Fruit fly (Drosophila melanogaster): Measurements from ENCODE around the gene CG11980.

CG11980 gene

DNA sequence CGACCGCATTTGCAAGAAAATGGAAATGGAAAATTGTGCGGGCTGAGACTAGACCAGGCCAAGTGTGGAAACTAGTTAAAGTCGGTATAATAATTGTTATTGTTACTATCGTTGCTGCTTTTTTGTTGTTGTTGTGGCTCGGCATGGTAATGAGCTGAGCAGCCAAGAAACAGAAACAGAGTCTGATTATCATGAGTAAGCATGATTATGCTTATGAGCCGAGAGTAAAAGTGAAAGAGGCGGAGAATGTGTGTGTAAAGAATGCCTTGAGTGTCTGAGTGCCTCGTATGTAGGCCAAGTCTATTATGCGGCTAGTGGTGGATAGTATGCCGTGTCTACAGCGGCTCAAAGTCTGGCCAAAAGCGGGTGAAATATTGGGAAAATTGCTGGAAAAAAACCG lies 33.1 kb upstream of the CG11980 start:
- TF ChIP-seq noc (tag; optimal IDR thresholded peaks at IDR 0.05) = no peak

DNA sequence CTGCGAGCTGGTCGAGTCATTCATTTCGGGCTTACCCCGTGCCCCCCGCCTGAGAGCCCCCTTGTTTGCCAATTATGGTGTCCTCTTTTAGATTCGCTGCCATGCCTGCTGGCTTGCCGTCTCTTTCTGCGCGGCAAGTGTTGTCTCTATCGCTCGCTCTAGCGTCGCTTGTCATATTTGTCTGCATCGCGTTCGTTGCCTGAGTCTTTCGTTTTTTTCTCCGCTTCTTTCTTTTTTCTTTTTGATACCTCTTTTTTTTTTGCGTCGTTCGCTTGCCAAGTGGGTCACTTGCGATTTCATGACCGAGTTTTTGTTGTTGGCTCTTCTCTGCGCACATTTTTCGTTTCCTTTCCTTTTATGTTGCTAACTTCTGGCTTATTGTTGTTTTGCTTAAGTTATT lies 32.0 kb upstream of the CG11980 start:
- no peak for TF ChIP-seq noc (tag; optimal IDR thresholded peaks at IDR 0.05)

- TF ChIP-seq noc (tag; optimal IDR thresholded peaks at IDR 0.05) = no peak
Observed at dm6 chr3R:8976073-8976593, 27.7 kb upstream of the CG11980 start.

DNA sequence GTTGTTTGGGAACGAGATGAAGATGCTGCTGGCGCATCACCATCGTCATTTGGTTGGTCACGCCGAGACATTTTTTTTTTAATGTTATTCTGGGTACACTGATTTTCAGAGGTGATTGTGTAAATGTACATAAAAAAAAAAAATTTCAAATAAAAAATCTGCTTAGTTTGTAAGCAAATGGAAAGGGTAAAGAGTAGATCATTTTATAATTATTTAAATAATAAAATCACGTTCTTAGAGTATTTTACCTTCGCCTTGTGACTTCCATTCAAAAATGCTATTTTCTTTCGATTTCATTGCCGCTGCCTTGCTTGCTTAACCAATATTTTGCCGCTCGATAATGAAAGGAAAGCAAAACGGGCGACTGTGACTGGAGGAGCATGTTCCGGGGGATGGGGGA lies 25.0 kb upstream of the CG11980 start:
- TF ChIP-seq noc (tag; optimal IDR thresholded peaks at IDR 0.05) = no peak

- peak; percentile 40 for TF ChIP-seq noc (tag; optimal IDR thresholded peaks at IDR 0.05)
Observed at dm6 chr3R:8979850-8980775, 23.7 kb upstream of the CG11980 start.

- TF ChIP-seq noc (tag; optimal IDR thresholded peaks at IDR 0.05) = peak; percentile 40
Observed at dm6 chr3R:8980776-8981165, 23.0 kb upstream of the CG11980 start, which contains the start of gene CAHbeta. CAHbeta (plus strand) TSS chr3R:8980860.

DNA sequence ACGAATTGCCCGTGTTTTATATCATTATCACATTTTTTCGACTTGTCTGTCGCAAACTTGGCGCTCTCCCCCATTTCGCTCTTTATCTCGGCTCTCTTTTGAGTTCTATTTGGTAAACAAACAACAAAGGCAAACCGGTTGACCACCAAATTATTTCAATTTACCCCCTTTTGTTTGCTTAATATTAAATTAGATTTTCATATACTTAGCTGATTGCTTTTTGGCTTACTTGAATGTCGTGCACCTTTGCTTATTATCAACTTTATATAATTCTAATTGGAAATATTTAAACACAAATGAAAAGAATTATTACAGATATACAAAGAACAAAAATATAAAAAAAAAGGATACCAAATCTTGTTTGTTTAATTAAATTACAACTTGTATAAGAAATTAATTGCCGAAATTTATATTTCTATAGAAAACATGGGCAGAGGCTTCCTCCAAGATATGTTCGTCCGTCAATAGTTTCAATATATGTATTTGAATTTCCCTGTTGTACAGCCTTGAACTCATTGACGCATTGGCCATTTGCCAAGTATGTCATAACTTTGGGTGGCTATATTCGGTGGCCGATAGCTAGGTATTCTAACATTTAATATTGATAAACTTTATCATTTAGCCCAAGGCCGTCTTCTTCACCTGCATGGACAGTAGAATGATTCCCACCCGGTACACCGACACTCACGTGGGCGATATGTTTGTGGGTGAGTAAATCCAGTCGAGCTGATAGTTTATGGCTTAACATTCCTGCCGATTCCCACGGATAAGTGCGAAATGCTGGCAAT lies 22.4 kb upstream of the CG11980 start:
- no peak for TF ChIP-seq noc (tag; optimal IDR thresholded peaks at IDR 0.05)

- TF ChIP-seq noc (tag; optimal IDR thresholded peaks at IDR 0.05) = no peak
Observed at dm6 chr3R:8984141-8984540, 19.7 kb upstream of the CG11980 start, which contains the start of gene RagA-B. RagA-B (minus strand) TSS chr3R:8984315.

dm6 chr3R:8984602-8985074 lies 19.2 kb upstream of the CG11980 start, which contains the start of gene CG11970:
CG11970 (plus strand) TSS chr3R:8984718.
- no peak for TF ChIP-seq noc (tag; optimal IDR thresholded peaks at IDR 0.05)

dm6 chr3R:8992928-8993579 lies 10.8 kb upstream of the CG11980 start, which contains the start of gene CG11975:
CG11975 (plus strand) TSS chr3R:8993253.
- peak; percentile 73 for TF ChIP-seq noc (tag; optimal IDR thresholded peaks at IDR 0.05)

DNA sequence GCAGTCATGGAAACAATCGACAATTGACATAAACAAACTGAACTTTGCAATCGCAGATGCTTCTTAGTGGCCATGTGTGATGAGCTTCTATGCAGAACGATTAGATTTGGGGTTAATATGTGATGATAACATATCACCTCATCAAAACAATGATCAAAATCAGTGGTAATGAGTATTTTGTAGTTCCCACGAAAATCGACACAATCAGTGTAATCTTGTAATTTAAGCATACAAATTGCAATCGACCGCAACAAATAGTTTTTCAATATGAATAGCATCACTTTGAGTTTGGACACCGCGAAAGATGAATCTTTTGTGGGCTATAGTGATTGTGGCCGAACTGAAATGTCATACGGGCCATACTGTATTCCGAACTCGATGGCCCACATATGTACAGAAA lies 6.4 kb upstream of the CG11980 start, which contains the start of gene CG11977:
CG11977 (plus strand) TSS at position 301 of the 400 bp plus-strand sequence.
- no peak for TF ChIP-seq noc (tag; optimal IDR thresholded peaks at IDR 0.05)

DNA sequence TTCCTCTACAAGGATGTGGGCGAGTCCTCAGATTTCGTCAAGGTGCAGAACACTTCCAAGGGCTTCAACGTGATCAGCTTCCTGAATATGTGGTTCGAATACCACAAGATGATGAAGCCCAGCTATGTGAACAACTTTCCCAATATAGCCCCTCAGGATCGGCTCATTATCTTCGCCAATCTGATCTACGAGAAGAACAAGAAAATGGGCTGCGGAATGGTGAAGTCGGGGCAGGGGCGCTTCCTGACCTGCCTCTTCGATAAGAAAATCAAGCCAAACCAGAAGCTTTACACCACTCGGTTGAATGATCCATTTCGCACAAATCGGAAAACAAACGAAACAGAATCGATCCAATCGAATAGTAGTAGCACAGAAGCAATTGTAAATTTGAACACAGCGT lies 5.6 kb upstream of the CG11980 start:
- no peak for TF ChIP-seq noc (tag; optimal IDR thresholded peaks at IDR 0.05)

DNA sequence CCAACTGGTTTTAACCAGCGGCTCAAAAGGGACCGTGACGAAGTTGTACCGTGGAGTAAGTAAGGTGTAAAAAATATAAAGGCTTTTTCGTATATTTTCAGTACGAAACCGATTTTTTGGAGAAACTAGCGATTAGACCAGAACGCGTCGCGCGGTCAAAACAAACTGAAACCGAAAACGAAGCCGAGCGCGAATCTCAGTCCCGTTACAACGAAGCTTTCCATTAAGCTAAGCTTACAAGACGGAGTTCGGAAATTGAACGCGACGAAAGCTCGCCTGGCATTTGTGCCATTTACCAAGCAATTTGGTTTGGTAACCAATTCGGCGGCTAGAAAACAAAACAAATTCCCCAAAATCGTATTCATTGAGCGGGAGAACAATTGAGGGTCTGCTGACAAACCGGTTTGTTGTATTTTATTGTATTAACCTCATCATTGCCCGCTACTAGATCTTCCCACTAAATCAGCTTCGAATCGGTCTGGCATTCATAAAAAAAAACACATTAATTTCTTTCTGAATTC lies 2.0 kb upstream of the CG11980 start:
- no peak for TF ChIP-seq noc (tag; optimal IDR thresholded peaks at IDR 0.05)

dm6 chr3R:9002542-9002941 lies 1.3 kb upstream of the CG11980 start:
- no peak for TF ChIP-seq noc (tag; optimal IDR thresholded peaks at IDR 0.05)

DNA sequence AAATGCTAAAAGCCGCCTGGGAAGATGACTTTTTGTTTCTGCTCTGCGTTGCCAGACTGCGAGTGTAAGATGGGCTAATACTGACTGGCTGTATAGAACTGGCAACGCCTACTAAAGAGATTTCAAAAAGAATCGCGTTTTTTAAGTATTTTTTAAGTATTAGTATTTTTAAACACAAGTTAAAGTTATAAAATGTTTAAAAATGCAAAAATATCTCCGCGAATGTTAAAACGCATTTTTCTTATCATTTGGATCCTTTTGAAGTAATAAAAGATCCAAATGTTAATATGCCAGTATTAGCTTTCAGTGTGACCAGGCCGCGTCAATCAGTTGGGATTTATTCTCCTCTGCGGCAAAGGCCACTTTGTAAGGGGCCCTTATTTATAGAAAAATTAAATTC lies 2.3 kb downstream of the CG11980 start, which contains the start of the genes Prosbeta3 and Iru:
Prosbeta3 (minus strand) TSS at position 98 of the 400 bp plus-strand sequence.
Iru (plus strand) TSS at position 328 of the 400 bp plus-strand sequence.
- TF ChIP-seq noc (tag; optimal IDR thresholded peaks at IDR 0.05) = no peak

Measured in whole organism, larva.